Worm (Caenorhabditis elegans) whole organism, young adult: ENCODE measurements around the gene dct-11.

ENCODE experiments used
- B0035.1 ChIP-seq: sonication (generic microtip); optimal IDR thresholded peaks from 2 replicates; lab custom pipeline; 2016; ENCODE audit warnings: missing genetic modification characterization, mild to moderate bottlenecking, missing compliant biosample characterization, missing genotype, missing genetic modification reagents
- D2030.7 ChIP-seq: fragments of 200-800 bp; sonication (Bioruptor generic); IDR thresholded peaks from 2 replicates; pipeline ENCODE4 v1.3.6; 2022; ENCODE audit warnings: missing genetic modification reagents, missing genetic modification characterization, missing compliant biosample characterization
- F39B2.1 ChIP-seq: fragments of 200-800 bp; sonication (Bioruptor generic); IDR thresholded peaks from 2 replicates; pipeline ENCODE4 v1.3.6; 2022; ENCODE audit warnings: missing genetic modification reagents, missing genetic modification characterization, missing compliant biosample characterization
- F57C9.4 ChIP-seq: sonication (generic microtip); optimal IDR thresholded peaks from 2 replicates; lab custom pipeline; 2017; ENCODE audit warnings: mild to moderate bottlenecking, missing genetic modification characterization, missing compliant biosample characterization
- K12H6.12 ChIP-seq: fragments of 200-800 bp; sonication (Bioruptor generic); optimal IDR thresholded peaks from 2 replicates; lab custom pipeline; 2018; ENCODE audit warnings: mild to moderate bottlenecking, missing genetic modification characterization, missing compliant biosample characterization
- Y53F4B.3 ChIP-seq: fragments of 200-800 bp; sonication (Bioruptor generic); IDR thresholded peaks from 2 replicates; pipeline ENCODE4 v1.3.6; 2022; ENCODE audit warnings: missing genetic modification reagents, missing genetic modification characterization, missing compliant biosample characterization
- Y53G8AR.9 ChIP-seq: fragments of 200-800 bp; sonication (Bioruptor generic); conservative IDR thresholded peaks from 2 replicates; pipeline ENCODE4 v1.3.6; 2022; ENCODE audit warnings: missing genetic modification reagents, missing genetic modification characterization, missing compliant biosample characterization
- Y56A3A.18 ChIP-seq: fragments of 200-800 bp; sonication (Bioruptor generic); IDR thresholded peaks from 2 replicates; pipeline ENCODE4 v1.3.6; 2022; ENCODE audit warnings: missing genetic modification reagents, missing genetic modification characterization, missing compliant biosample characterization
- Y95B8A.8 ChIP-seq: fragments of 200-800 bp; sonication (Bioruptor generic); IDR thresholded peaks from 2 replicates; pipeline ENCODE4 v1.3.6; 2022; ENCODE audit warnings: missing genetic modification reagents, missing genetic modification characterization, missing compliant biosample characterization
- athp-1 ChIP-seq: sonication (generic microtip); optimal IDR thresholded peaks from 2 replicates; lab custom pipeline; 2017; ENCODE audit warnings: mild to moderate bottlenecking, missing genetic modification characterization, missing compliant biosample characterization
- attf-3 ChIP-seq: fragments of 200-800 bp; sonication (Bioruptor generic); conservative IDR thresholded peaks from 2 replicates; pipeline ENCODE4 v1.3.6; 2022; ENCODE audit warnings: missing genetic modification reagents, missing genetic modification characterization, missing compliant biosample characterization
- attf-6 ChIP-seq: fragments of 200-800 bp; sonication (Bioruptor generic); IDR thresholded peaks from 2 replicates; pipeline ENCODE4 v1.3.6; 2022; ENCODE audit warnings: missing genetic modification reagents, missing genetic modification characterization, missing compliant biosample characterization
- cebp-1 ChIP-seq, 2 experiments: fragments of 200-800 bp in 1 of 2; sonication (Bioruptor generic) in 1 of 2; sonication (generic microtip) in 1 of 2; IDR thresholded peaks in 1 of 2; optimal IDR thresholded peaks in 1 of 2; 2 replicates each; pipeline versions ENCODE4 v1.3.6 to Lab custom; 2017 to 2022; ENCODE audit warnings: missing compliant biosample characterization in 2 of 2, missing genetic modification characterization in 2 of 2, mild to moderate bottlenecking in 1 of 2, missing genetic modification reagents in 1 of 2, moderate library complexity in 1 of 2
- dpff-1 ChIP-seq: sonication (generic microtip); optimal IDR thresholded peaks from 2 replicates; lab custom pipeline; 2017; ENCODE audit warnings: mild to moderate bottlenecking, missing genetic modification characterization, missing compliant biosample characterization
- egl-44 ChIP-seq: fragments of 200-800 bp; sonication (Bioruptor generic); IDR thresholded peaks from 2 replicates; pipeline ENCODE4 v1.3.6; 2022; ENCODE audit warnings: missing genetic modification reagents, missing genetic modification characterization, missing compliant biosample characterization
- ekl-4 ChIP-seq: fragments of 200-800 bp; sonication (Bioruptor generic); IDR thresholded peaks from 2 replicates; pipeline ENCODE4 v1.3.6; 2022; ENCODE audit warnings: missing genetic modification reagents, missing genetic modification characterization, missing compliant biosample characterization
- hlh-12 ChIP-seq: sonication (generic microtip); optimal IDR thresholded peaks from 2 replicates; lab custom pipeline; 2016; ENCODE audit warnings: missing genetic modification characterization, missing compliant biosample characterization
- hlh-26 ChIP-seq: fragments of 200-800 bp; sonication (Bioruptor generic); conservative IDR thresholded peaks from 2 replicates; pipeline ENCODE4 v1.3.6; 2022; ENCODE audit warnings: missing genetic modification reagents, missing genetic modification characterization, missing compliant biosample characterization
- hmg-20 ChIP-seq: fragments of 200-800 bp; sonication (Bioruptor generic); IDR thresholded peaks from 2 replicates; pipeline ENCODE4 v1.3.6; 2022; ENCODE audit warnings: missing genetic modification reagents, missing genetic modification characterization, missing compliant biosample characterization
- hsf-1 ChIP-seq: fragments of 200-800 bp; sonication (Bioruptor generic); IDR thresholded peaks from 2 replicates; pipeline ENCODE4 v1.3.6; 2022; ENCODE audit warnings: missing genetic modification reagents, missing genetic modification characterization, missing compliant biosample characterization
- let-607 ChIP-seq, 2 experiments: fragments of 200-800 bp in 1 of 2; sonication (Bioruptor generic) in 1 of 2; sonication (generic microtip) in 1 of 2; optimal IDR thresholded peaks; 2 replicates each; lab custom pipeline; 2016 to 2018; ENCODE audit warnings: mild to moderate bottlenecking in 2 of 2, missing compliant biosample characterization in 2 of 2, missing genetic modification characterization in 2 of 2, moderate library complexity in 2 of 2, missing genotype in 1 of 2
- lin-26 ChIP-seq: fragments of 200-800 bp; sonication (Bioruptor generic); IDR thresholded peaks from 2 replicates; pipeline ENCODE4 v1.3.6; 2022; ENCODE audit warnings: missing genetic modification reagents, missing genetic modification characterization, missing compliant biosample characterization
- lin-40 ChIP-seq: sonication (generic microtip); optimal IDR thresholded peaks from 2 replicates; lab custom pipeline; 2016; ENCODE audit warnings: missing genetic modification characterization, mild to moderate bottlenecking, missing compliant biosample characterization, missing genotype, missing genetic modification reagents
- madf-10 ChIP-seq: sonication (generic microtip); optimal IDR thresholded peaks from 2 replicates; lab custom pipeline; 2016; ENCODE audit warnings: mild to moderate bottlenecking, missing genetic modification characterization, missing compliant biosample characterization
- madf-8 ChIP-seq: fragments of 200-800 bp; sonication (Bioruptor generic); conservative IDR thresholded peaks from 2 replicates; pipeline ENCODE4 v1.3.6; 2022; ENCODE audit warnings: missing genetic modification reagents, missing genetic modification characterization, missing compliant biosample characterization
- mes-4 ChIP-seq: sonication (generic microtip); optimal IDR thresholded peaks from 2 replicates; lab custom pipeline; 2016; ENCODE audit warnings: missing genotype, missing genetic modification characterization, missing compliant biosample characterization
- mxl-1 ChIP-seq: sonication (generic microtip); optimal IDR thresholded peaks from 2 replicates; lab custom pipeline; 2016; ENCODE audit warnings: missing genetic modification characterization, missing compliant biosample characterization
- nfya-1 ChIP-seq: sonication (generic microtip); optimal IDR thresholded peaks from 2 replicates; lab custom pipeline; 2017; ENCODE audit warnings: antibody characterized with exemption, missing compliant biosample characterization, missing genetic modification characterization, borderline replicate concordance; ENCODE audit not compliant: insufficient read depth
- pbrm-1 ChIP-seq: fragments of 200-800 bp; sonication (Bioruptor generic); IDR thresholded peaks from 2 replicates; pipeline ENCODE4 v1.3.6; 2022; ENCODE audit warnings: missing genetic modification reagents, missing genetic modification characterization, missing compliant biosample characterization
- pha-4 ChIP-seq: fragments of 150-350 bp; sonication (generic microtip); optimal IDR thresholded peaks from 2 replicates; lab custom pipeline; 2014; ENCODE audit warnings: missing biosample characterization, missing genetic modification reagents, missing genetic modification characterization
- rec-8 ChIP-seq, 2 experiments: sonication (generic microtip); optimal IDR thresholded peaks; 2 replicates each; lab custom pipeline; 2016; ENCODE audit warnings: mild to moderate bottlenecking in 2 of 2, missing genetic modification characterization in 2 of 2, missing genetic modification reagents in 2 of 2, missing genotype in 2 of 2, missing biosample characterization in 1 of 2, missing compliant biosample characterization in 1 of 2, moderate library complexity in 1 of 2
- repo-1 ChIP-seq: sonication (generic microtip); optimal IDR thresholded peaks from 2 replicates; lab custom pipeline; 2017; ENCODE audit warnings: mild to moderate bottlenecking, missing genetic modification characterization, missing compliant biosample characterization
- sdz-38 ChIP-seq: sonication (generic microtip); optimal IDR thresholded peaks from 2 replicates; lab custom pipeline; 2016; ENCODE audit warnings: missing genotype, missing genetic modification characterization, missing compliant biosample characterization
- sea-2 ChIP-seq: fragments of 200-800 bp; sonication (Bioruptor generic); IDR thresholded peaks from 2 replicates; pipeline ENCODE4 v1.3.6; 2022; ENCODE audit warnings: missing genetic modification characterization, missing compliant biosample characterization
- snpc-1.1 ChIP-seq: sonication (generic microtip); optimal IDR thresholded peaks from 2 replicates; lab custom pipeline; 2017; ENCODE audit warnings: missing genetic modification characterization, mild to moderate bottlenecking, missing compliant biosample characterization, antibody characterized with exemption, moderate library complexity, missing genotype, missing genetic modification reagents; ENCODE audit not compliant: insufficient read depth
- snpc-3.4 ChIP-seq: sonication (generic microtip); optimal IDR thresholded peaks from 2 replicates; lab custom pipeline; 2017; ENCODE audit warnings: missing genetic modification characterization, mild to moderate bottlenecking, missing compliant biosample characterization, antibody characterized with exemption, moderate library complexity, missing genotype, missing genetic modification reagents
- snpc-4 ChIP-seq, 5 experiments: fragments of 150-350 bp in 1 of 5; sonication (generic microtip) in 4 of 5; optimal IDR thresholded peaks; 2 replicates each; lab custom pipeline; 2014 to 2018; ENCODE audit warnings: missing genetic modification characterization in 5 of 5, missing biosample characterization in 3 of 5, antibody characterized with exemption in 2 of 5, mild to moderate bottlenecking in 2 of 5, missing compliant biosample characterization in 2 of 5, missing genotype in 2 of 5, moderate library complexity in 2 of 5, missing genetic modification reagents in 1 of 5
- tlf-1 ChIP-seq: fragments of 200-800 bp; sonication (Bioruptor generic); optimal IDR thresholded peaks from 2 replicates; lab custom pipeline; 2018; ENCODE audit warnings: mild to moderate bottlenecking, missing genetic modification characterization, missing compliant biosample characterization
- ztf-6 ChIP-seq: fragments of 200-800 bp; sonication (Bioruptor generic); IDR thresholded peaks from 2 replicates; pipeline ENCODE4 v1.3.6; 2022; ENCODE audit warnings: missing genetic modification reagents, missing genetic modification characterization, missing compliant biosample characterization

The dct-11 gene

DNA sequence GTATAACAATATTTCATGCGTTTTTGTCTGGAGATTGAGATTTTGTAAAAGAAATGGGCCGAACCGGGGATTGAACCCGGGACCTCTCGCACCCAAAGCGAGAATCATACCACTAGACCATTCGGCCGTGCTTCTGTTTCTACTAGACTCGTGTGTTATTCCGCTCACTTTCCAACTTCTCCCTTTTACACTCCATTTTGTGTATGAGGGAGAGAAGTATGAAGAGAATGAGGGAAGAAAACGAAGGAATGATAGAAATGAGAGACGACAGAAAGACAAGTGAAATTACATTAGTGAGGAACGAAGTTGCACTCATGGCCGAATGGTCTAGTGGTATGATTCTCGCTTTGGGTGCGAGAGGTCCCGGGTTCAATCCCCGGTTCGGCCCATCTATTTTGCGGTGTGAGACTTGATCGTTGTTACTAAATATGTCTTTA lies 38.4 kb downstream of the dct-11 start (continued):
- TF ChIP-seq attf-6 (GFP tag; lab: Robert Waterston, UW) (peak; percentile 55; the same call in 1 of the 2 replicates), ekl-4 (GFP tag; lab: Robert Waterston, UW) (peak; percentile 62; the same call in 1 of the 2 replicates), nfya-1 (tag; lab: Kevin White, UChicago) (no peak), madf-8 (no peak), pbrm-1 (GFP tag; lab: Robert Waterston, UW) (peak; percentile 91), madf-10 (tag; lab: Kevin White, UChicago) (peak; percentile 84), K12H6.12 (tag; lab: Kevin White, UChicago) (peak; percentile 80), lin-40 (tag; lab: Kevin White, UChicago) (peak; percentile 95), ztf-6 (0 out of 2 replicates have a peak, but pooled peaks have one; percentile 21), Y95B8A.8 (GFP tag; lab: Robert Waterston, UW) (no peak), attf-3 (GFP tag; lab: Robert Waterston, UW) (peak; percentile 53; the same call in 1 of the 2 replicates), cebp-1 (GFP tag; IDR thresholded peaks at IDR 0.05; lab: Robert Waterston, UW) (peak; percentile 55; the same call in 1 of the 2 replicates), cebp-1 (tag; optimal IDR thresholded peaks at IDR 0.05; lab: Kevin White, UChicago) (peak; percentile 85), sea-2 (GFP tag; lab: Robert Waterston, UW) (peak; percentile 68; the same call in 1 of the 2 replicates), Y53F4B.3 (no peak), lin-26 (GFP tag; lab: Robert Waterston, UW) (peak; percentile 89), rec-8 (tag; optimal IDR thresholded peaks at IDR 0.05; lab: Kevin White, UChicago) (peak; percentile 79 to 89), hmg-20 (peak; percentile 70), tlf-1 (GFP tag; lab: Kevin White, UChicago) (peak; percentile 68), snpc-4 (GFP tag; optimal IDR thresholded peaks at IDR 0.05; lab: Kevin White, UChicago) (peak; percentile 73), snpc-4 (tag; optimal IDR thresholded peaks at IDR 0.05; lab: Kevin White, UChicago) (peak; percentile 11 to 83 (median 78)), hlh-26 (no peak), F39B2.1 (no peak), Y56A3A.18 (GFP tag; lab: Robert Waterston, UW) (peak; percentile 74; the same call in 1 of the 2 replicates), hlh-12 (tag; lab: Kevin White, UChicago) (peak; percentile 77), egl-44 (peak; percentile 89), snpc-3.4 (tag; lab: Kevin White, UChicago) (peak; percentile 91), D2030.7 (GFP tag; lab: Robert Waterston, UW) (peak; percentile 82), hsf-1 (0 out of 2 replicates have a peak, but pooled peaks have one; percentile 59), mxl-1 (tag; lab: Kevin White, UChicago) (peak; percentile 73), let-607 (tag; optimal IDR thresholded peaks at IDR 0.05; lab: Kevin White, UChicago) (peak; percentile 60 to 75), F57C9.4 (tag; lab: Kevin White, UChicago) (no peak), pha-4 (no peak), repo-1 (peak; percentile 89), athp-1 (peak; percentile 65), snpc-1.1 (peak; percentile 48), B0035.1 (peak; percentile 87), sdz-38 (tag; lab: Kevin White, UChicago) (no peak), dpff-1 (tag; lab: Kevin White, UChicago) (peak; percentile 51), Y53G8AR.9 (GFP tag; lab: Robert Waterston, UW) (no peak), mes-4 (peak; percentile 83)
- TF ChIP-seq, all 124 proteins: peak for 98
